Worm (Caenorhabditis elegans) whole organism, L1 larva: ENCODE data around the gene ddn-1.

Source experiments
- C16A3.4 ChIP-seq: fragments of 150-350 bp; optimal IDR thresholded peaks from 2 replicates; lab custom pipeline; 2014; ENCODE audit warnings: missing biosample characterization, missing genetic modification characterization
- C34B4.2 ChIP-seq: sonication (generic microtip); optimal IDR thresholded peaks from 2 replicates; lab custom pipeline; 2017; ENCODE audit warnings: mild to moderate bottlenecking, missing genetic modification characterization, missing compliant biosample characterization
- F16B12.6 ChIP-seq: fragments of 150-350 bp; optimal IDR thresholded peaks from 2 replicates; lab custom pipeline; 2014; ENCODE audit warnings: missing biosample characterization, missing genetic modification characterization
- Y116A8C.19 ChIP-seq: sonication (generic microtip); optimal IDR thresholded peaks from 2 replicates; lab custom pipeline; 2016; ENCODE audit warnings: missing compliant biosample characterization, missing genetic modification characterization, borderline replicate concordance
- aly-2 ChIP-seq: fragments of 150-350 bp; optimal IDR thresholded peaks from 2 replicates; lab custom pipeline; 2014; ENCODE audit warnings: missing biosample characterization, missing genetic modification characterization
- ama-1 ChIP-seq: fragments of 150-350 bp; optimal IDR thresholded peaks from 2 replicates; lab custom pipeline; 2014
- ceh-63 ChIP-seq: fragments of 200-800 bp; sonication (Bioruptor generic); optimal IDR thresholded peaks from 2 replicates; lab custom pipeline; 2018; ENCODE audit warnings: mild to moderate bottlenecking, missing genetic modification characterization, missing compliant biosample characterization
- ceh-82 ChIP-seq, 3 experiments: fragments of 150-350 bp in 1 of 3; sonication (generic microtip) in 2 of 3; optimal IDR thresholded peaks; 2 replicates each; lab custom pipeline; 2014 to 2017; ENCODE audit warnings: missing biosample characterization in 3 of 3, missing genetic modification characterization in 3 of 3
- dpl-1 ChIP-seq, 3 experiments: fragments of 150-350 bp in 2 of 3; sonication (generic microtip) in 1 of 3; optimal IDR thresholded peaks; 2 replicates each; lab custom pipeline; 2014 to 2017; ENCODE audit warnings: missing biosample characterization in 3 of 3, missing genetic modification characterization in 3 of 3, missing genetic modification reagents in 3 of 3
- dsc-1 ChIP-seq: sonication (generic microtip); optimal IDR thresholded peaks from 2 replicates; lab custom pipeline; 2016; ENCODE audit warnings: mild to moderate bottlenecking, missing genetic modification characterization, missing compliant biosample characterization
- efl-1 ChIP-seq, 4 experiments: fragments of 150-350 bp; optimal IDR thresholded peaks in 3 of 4; peaks in 1 of 4; 1 replicate in 1 of 4; 2 replicates in 3 of 4; lab custom pipeline; 2014; ENCODE audit warnings: missing biosample characterization in 2 of 4, missing genetic modification characterization in 2 of 4, missing genetic modification reagents in 2 of 4
- ets-5 ChIP-seq: fragments of 200-800 bp; sonication (Bioruptor generic); IDR thresholded peaks from 2 replicates; pipeline ENCODE4 v1.3.6; 2022; ENCODE audit warnings: missing genetic modification characterization, missing compliant biosample characterization
- fkh-8 ChIP-seq: sonication (generic microtip); optimal IDR thresholded peaks from 2 replicates; lab custom pipeline; 2016; ENCODE audit warnings: mild to moderate bottlenecking, missing genetic modification characterization, missing compliant biosample characterization
- grh-1 ChIP-seq: fragments of 200-800 bp; sonication (Bioruptor generic); IDR thresholded peaks from 2 replicates; pipeline ENCODE4 v1.3.6; 2022; ENCODE audit warnings: missing genetic modification reagents, missing genetic modification characterization, missing compliant biosample characterization
- hlh-17 ChIP-seq: fragments of 200-800 bp; sonication (Bioruptor generic); optimal IDR thresholded peaks from 2 replicates; lab custom pipeline; 2018; ENCODE audit warnings: missing genetic modification characterization, mild to moderate bottlenecking, missing compliant biosample characterization, moderate library complexity, borderline replicate concordance
- hlh-4 ChIP-seq: sonication (generic microtip); optimal IDR thresholded peaks from 2 replicates; lab custom pipeline; 2016; ENCODE audit warnings: mild to moderate bottlenecking, missing genetic modification characterization, missing compliant biosample characterization
- hpl-2 ChIP-seq: fragments of 150-350 bp; optimal IDR thresholded peaks from 2 replicates; lab custom pipeline; 2014; ENCODE audit warnings: missing biosample characterization, missing genetic modification reagents, missing genetic modification characterization
- jun-1 ChIP-seq: fragments of 150-350 bp; optimal IDR thresholded peaks from 2 replicates; lab custom pipeline; 2014; ENCODE audit warnings: missing biosample characterization, missing genetic modification reagents, missing genetic modification characterization
- lin-15B ChIP-seq: fragments of 150-350 bp; sonication (generic microtip); optimal IDR thresholded peaks from 3 replicates; lab custom pipeline; 2014; ENCODE audit warnings: missing biosample characterization, missing genetic modification characterization
- lin-35 ChIP-seq, 2 experiments: fragments of 150-350 bp; optimal IDR thresholded peaks; 2 replicates each; lab custom pipeline; 2014; ENCODE audit warnings: missing biosample characterization in 2 of 2, missing genetic modification characterization in 2 of 2, missing genetic modification reagents in 2 of 2
- lin-39 ChIP-seq: fragments of 150-350 bp; optimal IDR thresholded peaks from 2 replicates; lab custom pipeline; 2014; ENCODE audit warnings: missing biosample characterization, missing genetic modification reagents, missing genetic modification characterization
- mep-1 ChIP-seq: fragments of 150-350 bp; optimal IDR thresholded peaks from 2 replicates; lab custom pipeline; 2014; ENCODE audit warnings: missing biosample characterization, missing genetic modification characterization
- nhr-11 ChIP-seq: fragments of 150-350 bp; optimal IDR thresholded peaks from 2 replicates; lab custom pipeline; 2014; ENCODE audit warnings: missing biosample characterization, missing genetic modification characterization
- nhr-28 ChIP-seq: fragments of 150-350 bp; optimal IDR thresholded peaks from 2 replicates; lab custom pipeline; 2014; ENCODE audit warnings: missing biosample characterization, missing genetic modification characterization
- nhr-71 ChIP-seq: sonication (generic microtip); optimal IDR thresholded peaks from 2 replicates; lab custom pipeline; 2016; ENCODE audit warnings: mild to moderate bottlenecking, missing genetic modification characterization, moderate library complexity, missing compliant biosample characterization
- nhr-84 ChIP-seq: sonication (generic microtip); optimal IDR thresholded peaks from 2 replicates; lab custom pipeline; 2017; ENCODE audit warnings: missing biosample characterization, missing genetic modification characterization
- nhr-90 ChIP-seq: sonication (generic microtip); optimal IDR thresholded peaks from 2 replicates; lab custom pipeline; 2016; ENCODE audit warnings: mild to moderate bottlenecking, missing genetic modification characterization, missing compliant biosample characterization; ENCODE audit not compliant: poor library complexity
- skn-1 ChIP-seq: fragments of 150-350 bp; optimal IDR thresholded peaks from 2 replicates; lab custom pipeline; 2014; ENCODE audit warnings: missing biosample characterization, missing genetic modification characterization
- sox-4 ChIP-seq: sonication (generic microtip); optimal IDR thresholded peaks from 2 replicates; lab custom pipeline; 2016; ENCODE audit warnings: missing genetic modification characterization, missing compliant biosample characterization
- sup-37 ChIP-seq: fragments of 200-800 bp; sonication (Bioruptor generic); optimal IDR thresholded peaks from 2 replicates; lab custom pipeline; 2018; ENCODE audit warnings: mild to moderate bottlenecking, missing genetic modification characterization, missing compliant biosample characterization
- swsn-7 ChIP-seq: sonication (generic microtip); optimal IDR thresholded peaks from 2 replicates; lab custom pipeline; 2016; ENCODE audit warnings: missing genetic modification characterization, missing compliant biosample characterization
- unc-130 ChIP-seq: fragments of 150-350 bp; optimal IDR thresholded peaks from 2 replicates; lab custom pipeline; 2017; ENCODE audit warnings: missing biosample characterization, missing genetic modification characterization, inconsistent platforms
- unc-30 ChIP-seq: sonication (generic microtip); optimal IDR thresholded peaks from 2 replicates; lab custom pipeline; 2017; ENCODE audit warnings: missing biosample characterization, missing genetic modification characterization
- unc-86 ChIP-seq: sonication (generic microtip); optimal IDR thresholded peaks from 2 replicates; lab custom pipeline; 2016; ENCODE audit warnings: missing genetic modification characterization, missing compliant biosample characterization
- ztf-11 ChIP-seq, 2 experiments: sonication (generic microtip); optimal IDR thresholded peaks; 2 replicates each; lab custom pipeline; 2016 to 2017; ENCODE audit warnings: missing genetic modification characterization in 2 of 2, missing biosample characterization in 1 of 2, missing compliant biosample characterization in 1 of 2

ddn-1 gene

ce11 chrV:8762861-8763260 lies 2.5 kb upstream of the ddn-1 start, which contains the start of gene B0507.8:
TSS of gene B0507.8 (minus strand) at chrV:8762961.
- TF ChIP-seq hpl-2 (GFP tag; lab: Kevin White, UChicago), result no peak
- no peak for TF ChIP-seq nhr-28 (tag; lab: Kevin White, UChicago)
- no peak for TF ChIP-seq skn-1
- TF ChIP-seq ets-5 (GFP tag; lab: Robert Waterston, UW), result no peak
- TF ChIP-seq ama-1, result no peak

- TF ChIP-seq lin-35 (GFP tag; optimal IDR thresholded peaks at IDR 0.05; lab: Kevin White, UChicago) (no peak), efl-1 (optimal IDR thresholded peaks at IDR 0.05; lab: Kevin White, UChicago) (peak in 1 of 2 experiments; percentile 39), efl-1 (GFP tag; optimal IDR thresholded peaks at IDR 0.05 in 1 of 2; lab: Kevin White, UChicago) (no peak)
Observed at ce11 chrV:8758618-8759017, 1.7 kb downstream of the ddn-1 start, which contains the start of gene B0507.7. TSS of gene B0507.7 (minus strand) at chrV:8758718.

ce11 chrV:8754670-8755069 lies 5.6 kb downstream of the ddn-1 start, which contains the start of gene B0507.4:
TSS of gene B0507.4 (plus strand) at chrV:8754970.
- TF ChIP-seq ceh-63 (no peak), lin-39 (no peak), dpl-1 (GFP tag; optimal IDR thresholded peaks at IDR 0.05; lab: Kevin White, UChicago) (no peak), sox-4 (tag; lab: Kevin White, UChicago) (no peak), grh-1 (no peak), unc-30 (tag; lab: Kevin White, UChicago) (no peak), unc-86 (tag; lab: Kevin White, UChicago) (no peak), nhr-11 (tag; lab: Kevin White, UChicago) (no peak), fkh-8 (tag; lab: Kevin White, UChicago) (no peak), lin-15B (no peak)

ce11 chrV:8753395-8753794 lies 6.9 kb downstream of the ddn-1 start, which contains the start of gene B0507.5:
TSS of gene B0507.5 (plus strand) at chrV:8753695.
- TF ChIP-seq jun-1 (tag; lab: Kevin White, UChicago), result no peak
- TF ChIP-seq C34B4.2 (tag; lab: Kevin White, UChicago), result no peak
- TF ChIP-seq C16A3.4 (tag; lab: Kevin White, UChicago), result no peak
- TF ChIP-seq, all 84 proteins: peak for 0

ce11 chrV:8745858-8746257 lies 14.5 kb downstream of the ddn-1 start, which contains the start of gene B0507.6:
TSS of gene B0507.6 (plus strand) at chrV:8746158.
- no peak for TF ChIP-seq hlh-4 (tag; lab: Kevin White, UChicago)
- no peak for TF ChIP-seq lin-15B

- TF ChIP-seq lin-15B, result no peak
Observed at ce11 chrV:8739136-8739535, 21.2 kb downstream of the ddn-1 start, which contains the start of gene ZC196.2. TSS of gene ZC196.2 (plus strand) at chrV:8739436.

ce11 chrV:8736369-8736768 lies 23.9 kb downstream of the ddn-1 start, which contains the start of gene ZC196.3:
TSS of gene ZC196.3 (plus strand) at chrV:8736669.
- TF ChIP-seq sup-37 (GFP tag; lab: Kevin White, UChicago) (no peak), lin-15B (no peak), nhr-84 (no peak), hlh-17 (GFP tag; lab: Kevin White, UChicago) (no peak), ztf-11 (tag; optimal IDR thresholded peaks at IDR 0.05; lab: Kevin White, UChicago) (no peak), nhr-71 (tag; lab: Kevin White, UChicago) (no peak), nhr-28 (tag; lab: Kevin White, UChicago) (no peak), dsc-1 (tag; lab: Kevin White, UChicago) (no peak), mep-1 (no peak), ceh-82 (tag; optimal IDR thresholded peaks at IDR 0.05; lab: Kevin White, UChicago) (no peak), unc-130 (no peak), nhr-90 (tag; lab: Kevin White, UChicago) (no peak), swsn-7 (tag; lab: Kevin White, UChicago) (no peak), hpl-2 (GFP tag; lab: Kevin White, UChicago) (no peak), F16B12.6 (tag; lab: Kevin White, UChicago) (no peak), aly-2 (tag; lab: Kevin White, UChicago) (no peak), Y116A8C.19 (tag; lab: Kevin White, UChicago) (no peak)
